Worm (Caenorhabditis elegans) whole organism, L2 larva: Measurements from ENCODE around the gene T28D6.5.

ENCODE experiments used
- C34F6.9 ChIP-seq: fragments of 150-350 bp; optimal IDR thresholded peaks from 2 replicates; lab custom pipeline; 2014; ENCODE audit warnings: missing biosample characterization, missing genetic modification characterization
- F13H6.1 ChIP-seq: sonication (generic microtip); optimal IDR thresholded peaks from 2 replicates; lab custom pipeline; 2016; ENCODE audit warnings: missing genetic modification characterization, missing compliant biosample characterization
- R02D3.7 ChIP-seq: fragments of 150-350 bp; optimal IDR thresholded peaks from 2 replicates; lab custom pipeline; 2014; ENCODE audit warnings: missing biosample characterization, missing genetic modification characterization
- Y55F3AM.14 ChIP-seq: fragments of 200-800 bp; sonication (Bioruptor generic); optimal IDR thresholded peaks from 2 replicates; lab custom pipeline; 2018; ENCODE audit warnings: mild to moderate bottlenecking, missing genetic modification characterization, missing compliant biosample characterization
- aly-2 ChIP-seq: fragments of 150-350 bp; optimal IDR thresholded peaks from 2 replicates; lab custom pipeline; 2014; ENCODE audit warnings: missing biosample characterization, missing genetic modification characterization
- ama-1 ChIP-seq: fragments of 150-350 bp; optimal IDR thresholded peaks from 2 replicates; lab custom pipeline; 2018; ENCODE audit warnings: inconsistent platforms
- blmp-1 ChIP-seq: sonication (generic microtip); optimal IDR thresholded peaks from 2 replicates; lab custom pipeline; 2017; ENCODE audit warnings: missing genetic modification characterization, mild to moderate bottlenecking, missing compliant biosample characterization, antibody characterized with exemption, moderate library complexity; ENCODE audit not compliant: insufficient read depth
- ceh-16 ChIP-seq: fragments of 150-350 bp; optimal IDR thresholded peaks from 2 replicates; lab custom pipeline; 2014; ENCODE audit warnings: missing biosample characterization, missing genetic modification characterization
- ceh-82 ChIP-seq: fragments of 150-350 bp; optimal IDR thresholded peaks from 2 replicates; lab custom pipeline; 2014; ENCODE audit warnings: missing biosample characterization, missing genetic modification characterization
- crh-2 ChIP-seq: sonication (generic microtip); optimal IDR thresholded peaks from 2 replicates; lab custom pipeline; 2017; ENCODE audit warnings: missing biosample characterization, missing genetic modification characterization
- dmd-4 ChIP-seq: sonication (generic microtip); optimal IDR thresholded peaks from 2 replicates; lab custom pipeline; 2017; ENCODE audit warnings: missing biosample characterization, missing genetic modification characterization
- egl-27 ChIP-seq: sonication (generic microtip); optimal IDR thresholded peaks from 3 replicates; lab custom pipeline; 2017; ENCODE audit warnings: missing biosample characterization, missing genetic modification reagents, missing genetic modification characterization
- elt-1 ChIP-seq: fragments of 150-350 bp; optimal IDR thresholded peaks from 2 replicates; lab custom pipeline; 2014; ENCODE audit warnings: missing biosample characterization, missing genetic modification characterization
- elt-3 ChIP-seq: sonication (generic microtip); optimal IDR thresholded peaks from 2 replicates; lab custom pipeline; 2017; ENCODE audit warnings: missing biosample characterization, missing genetic modification characterization
- gmeb-1 ChIP-seq: fragments of 150-350 bp; optimal IDR thresholded peaks from 2 replicates; lab custom pipeline; 2014; ENCODE audit warnings: missing biosample characterization, missing genetic modification characterization
- lin-13 ChIP-seq: fragments of 150-350 bp; optimal IDR thresholded peaks from 2 replicates; lab custom pipeline; 2014; ENCODE audit warnings: missing biosample characterization, missing genetic modification reagents, missing genetic modification characterization
- lsy-2 ChIP-seq, 2 experiments: fragments of 150-350 bp in 1 of 2; sonication (generic microtip) in 1 of 2; optimal IDR thresholded peaks; 2 replicates each; lab custom pipeline; 2014 to 2017; ENCODE audit warnings: missing biosample characterization in 2 of 2, missing genetic modification characterization in 2 of 2
- mbf-1 ChIP-seq: sonication (generic microtip); optimal IDR thresholded peaks from 2 replicates; lab custom pipeline; 2017; ENCODE audit warnings: missing biosample characterization, missing genetic modification characterization
- mdl-1 ChIP-seq, 2 experiments: fragments of 150-350 bp in 1 of 2; sonication (generic microtip) in 1 of 2; optimal IDR thresholded peaks; 2 replicates each; lab custom pipeline; 2017; ENCODE audit warnings: missing biosample characterization in 2 of 2, missing genetic modification characterization in 2 of 2
- nhr-129 ChIP-seq: fragments of 150-350 bp; optimal IDR thresholded peaks from 2 replicates; lab custom pipeline; 2014; ENCODE audit warnings: missing biosample characterization, missing genetic modification characterization
- nhr-21 ChIP-seq: fragments of 150-350 bp; optimal IDR thresholded peaks from 2 replicates; lab custom pipeline; 2014; ENCODE audit warnings: missing biosample characterization, missing genetic modification characterization
- nhr-23 ChIP-seq: fragments of 150-350 bp; optimal IDR thresholded peaks from 2 replicates; lab custom pipeline; 2014; ENCODE audit warnings: missing biosample characterization, missing genetic modification reagents, missing genetic modification characterization
- nhr-237 ChIP-seq: fragments of 150-350 bp; optimal IDR thresholded peaks from 2 replicates; lab custom pipeline; 2014; ENCODE audit warnings: missing biosample characterization, missing genetic modification characterization
- nhr-25 ChIP-seq: fragments of 150-350 bp; sonication (generic microtip); optimal IDR thresholded peaks from 3 replicates; lab custom pipeline; 2014; ENCODE audit warnings: missing biosample characterization, missing genetic modification characterization
- nhr-77 ChIP-seq: fragments of 150-350 bp; optimal IDR thresholded peaks from 2 replicates; lab custom pipeline; 2014; ENCODE audit warnings: missing biosample characterization, missing genetic modification characterization
- peb-1 ChIP-seq: fragments of 150-350 bp; optimal IDR thresholded peaks from 2 replicates; lab custom pipeline; 2014; ENCODE audit warnings: missing biosample characterization, missing genetic modification characterization
- sem-4 ChIP-seq: fragments of 150-350 bp; optimal IDR thresholded peaks from 2 replicates; lab custom pipeline; 2014; ENCODE audit warnings: missing biosample characterization, missing genetic modification reagents, missing genetic modification characterization
- sma-3 ChIP-seq: sonication (generic microtip); optimal IDR thresholded peaks from 2 replicates; lab custom pipeline; 2016; ENCODE audit warnings: missing genetic modification reagents, missing genetic modification characterization, missing compliant biosample characterization
- snpc-4 ChIP-seq: fragments of 150-350 bp; optimal IDR thresholded peaks from 2 replicates; lab custom pipeline; 2014; ENCODE audit warnings: missing biosample characterization, missing genetic modification characterization
- unc-39 ChIP-seq: fragments of 150-350 bp; optimal IDR thresholded peaks from 2 replicates; lab custom pipeline; 2014; ENCODE audit warnings: missing biosample characterization, missing genetic modification characterization
- unc-55 ChIP-seq: fragments of 150-350 bp; sonication (generic microtip); optimal IDR thresholded peaks from 3 replicates; lab custom pipeline; 2014; ENCODE audit warnings: missing biosample characterization, missing genetic modification reagents, missing genetic modification characterization
- zag-1 ChIP-seq: fragments of 150-350 bp; optimal IDR thresholded peaks from 2 replicates; lab custom pipeline; 2014; ENCODE audit warnings: missing biosample characterization, missing genetic modification characterization
- ztf-1 ChIP-seq: fragments of 200-800 bp; sonication (Bioruptor generic); conservative IDR thresholded peaks from 2 replicates; pipeline ENCODE4 v1.3.6; 2022; ENCODE audit warnings: missing genetic modification characterization, missing compliant biosample characterization
- ztf-4 ChIP-seq: fragments of 150-350 bp; optimal IDR thresholded peaks from 2 replicates; lab custom pipeline; 2014; ENCODE audit warnings: missing biosample characterization, missing genetic modification characterization

Gene T28D6.5

DNA sequence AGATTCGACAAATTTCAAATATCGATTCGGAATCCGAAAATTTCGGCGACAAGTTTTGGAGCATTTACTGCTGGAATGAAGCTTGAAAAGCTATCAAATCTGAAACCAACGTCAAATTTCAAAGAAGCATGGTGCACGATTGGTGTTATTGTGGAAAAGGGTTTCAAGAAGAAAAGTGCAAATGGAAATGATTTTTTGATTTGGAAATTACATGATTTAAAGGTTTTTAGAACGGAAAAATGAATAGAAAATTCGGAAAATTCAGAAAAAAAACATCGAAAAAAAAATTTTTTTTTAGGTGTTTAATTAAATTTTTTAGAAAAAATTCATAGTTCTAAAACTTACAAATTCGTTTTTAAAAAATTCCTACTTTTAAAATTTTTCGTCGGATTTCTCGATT lies 15.4 kb upstream of the T28D6.5 start, which contains the start of gene teg-1:
Gene teg-1, minus strand, starts transcription at position 101 of the 400 bp plus-strand sequence.
- TF ChIP-seq dmd-4 = no peak
- TF ChIP-seq mbf-1 (tag; lab: Kevin White, UChicago) = no peak
- no peak for TF ChIP-seq ceh-16
- no peak for TF ChIP-seq gmeb-1
- no peak for TF ChIP-seq sma-3 (GFP tag; lab: Kevin White, UChicago)
- TF ChIP-seq nhr-77 (tag; lab: Kevin White, UChicago) = no peak
- TF ChIP-seq lsy-2 (tag; optimal IDR thresholded peaks at IDR 0.05; lab: Kevin White, UChicago) = no peak
- no peak for TF ChIP-seq ceh-82 (tag; lab: Kevin White, UChicago)
- no peak for TF ChIP-seq nhr-21 (tag; lab: Kevin White, UChicago)
- TF ChIP-seq nhr-237 (tag; lab: Kevin White, UChicago) = no peak
- TF ChIP-seq ztf-4 (tag; lab: Kevin White, UChicago) = no peak
- no peak for TF ChIP-seq F13H6.1 (tag; lab: Kevin White, UChicago)
- TF ChIP-seq peb-1 = no peak
- TF ChIP-seq Y55F3AM.14 (GFP tag; lab: Kevin White, UChicago) = no peak
- no peak for TF ChIP-seq mdl-1 (tag; optimal IDR thresholded peaks at IDR 0.05; lab: Kevin White, UChicago)
- no peak for TF ChIP-seq nhr-23 (tag; lab: Kevin White, UChicago)
- TF ChIP-seq, all 48 proteins: peak for 0

DNA sequence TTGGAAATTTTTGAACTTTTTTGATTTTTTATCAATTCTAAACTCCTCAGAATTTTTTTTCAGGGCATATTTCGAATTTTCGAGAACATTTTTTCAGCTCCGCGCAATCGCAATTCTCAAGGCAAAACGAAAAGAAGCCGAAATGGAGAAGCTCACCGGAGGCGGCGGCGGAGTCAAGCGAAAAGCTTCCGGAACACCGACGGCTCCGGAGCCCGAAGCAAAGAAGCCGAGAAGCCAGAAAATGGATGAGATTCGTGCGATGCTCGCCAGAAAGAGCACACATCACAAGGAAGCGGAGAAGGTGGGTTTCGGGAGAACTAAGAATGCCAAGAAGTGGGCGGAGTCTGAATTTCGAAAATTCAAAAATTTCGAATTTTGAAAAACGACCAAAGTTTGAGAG lies 9.4 kb upstream of the T28D6.5 start:
- TF ChIP-seq dmd-4 (no peak), nhr-77 (tag; lab: Kevin White, UChicago) (no peak), ztf-1 (GFP tag; lab: Robert Waterston, UW) (no peak), lin-13 (GFP tag; lab: Kevin White, UChicago) (no peak), blmp-1 (tag; lab: Kevin White, UChicago) (no peak), F13H6.1 (tag; lab: Kevin White, UChicago) (no peak), sem-4 (tag; lab: Kevin White, UChicago) (no peak), nhr-25 (no peak), sma-3 (GFP tag; lab: Kevin White, UChicago) (no peak)

DNA sequence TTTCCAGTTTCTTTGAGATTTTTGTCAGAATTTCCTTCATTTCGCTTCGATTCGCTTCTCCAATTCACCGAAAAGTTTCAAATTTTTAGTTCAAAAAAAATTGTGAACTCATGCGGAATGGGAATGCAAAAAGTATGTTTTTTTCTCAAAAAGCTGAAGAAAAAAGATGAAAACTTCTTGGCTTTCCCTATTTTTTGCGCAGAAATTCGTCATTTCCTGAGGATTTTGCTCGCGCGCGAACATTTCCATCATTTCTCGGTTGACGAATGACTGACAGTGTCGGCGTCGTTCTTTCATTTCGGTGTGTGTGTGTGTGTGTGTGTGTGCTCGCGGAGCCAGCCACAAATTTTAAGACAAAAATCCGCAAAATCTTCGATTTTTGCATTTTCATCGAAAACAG lies 1.2 kb upstream of the T28D6.5 start:
- TF ChIP-seq aly-2 (tag; lab: Kevin White, UChicago) = no peak
- TF ChIP-seq peb-1 = no peak
- no peak for TF ChIP-seq gmeb-1
- TF ChIP-seq nhr-77 (tag; lab: Kevin White, UChicago) = no peak
- TF ChIP-seq unc-55 (GFP tag; lab: Kevin White, UChicago) = peak; percentile 70
- TF ChIP-seq R02D3.7 (tag; lab: Kevin White, UChicago) = no peak
- TF ChIP-seq nhr-237 (tag; lab: Kevin White, UChicago) = no peak
- TF ChIP-seq crh-2 (tag; lab: Kevin White, UChicago) = no peak
- TF ChIP-seq, all 48 proteins: peak for 1

DNA sequence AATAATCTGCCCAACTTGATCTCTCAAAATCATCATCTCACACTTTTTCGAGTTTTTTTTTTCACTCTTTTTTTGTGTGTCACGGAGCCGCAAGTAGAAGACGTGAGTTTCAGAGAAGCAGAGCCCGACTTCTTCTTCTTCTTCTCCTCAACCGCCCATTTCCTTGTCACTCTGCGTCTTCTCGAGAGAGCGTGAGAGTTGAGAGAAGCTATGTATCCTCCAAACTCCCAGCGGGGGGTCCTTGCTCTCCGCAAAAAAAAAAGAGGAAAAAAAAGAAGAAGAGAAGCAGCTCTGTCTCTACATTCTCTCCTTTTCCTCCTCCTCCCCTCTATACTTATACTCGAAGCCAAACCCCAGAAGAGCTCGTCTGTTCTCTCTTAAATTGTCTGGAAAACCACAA lies 864 bp downstream of the T28D6.5 start:
- TF ChIP-seq lin-13 (GFP tag; lab: Kevin White, UChicago) (no peak), zag-1 (tag; lab: Kevin White, UChicago) (peak; percentile 43), F13H6.1 (tag; lab: Kevin White, UChicago) (peak; percentile 23), nhr-237 (tag; lab: Kevin White, UChicago) (no peak), crh-2 (tag; lab: Kevin White, UChicago) (peak; percentile 18), snpc-4 (tag; lab: Kevin White, UChicago) (no peak), elt-1 (no peak), egl-27 (no peak), nhr-77 (tag; lab: Kevin White, UChicago) (no peak), gmeb-1 (no peak), C34F6.9 (tag; lab: Kevin White, UChicago) (peak; percentile 66), nhr-129 (tag; lab: Kevin White, UChicago) (peak; percentile 53), mbf-1 (tag; lab: Kevin White, UChicago) (no peak), elt-3 (tag; lab: Kevin White, UChicago) (no peak), unc-55 (GFP tag; lab: Kevin White, UChicago) (peak; percentile 75), sem-4 (tag; lab: Kevin White, UChicago) (peak; percentile 57), mdl-1 (tag; optimal IDR thresholded peaks at IDR 0.05; lab: Kevin White, UChicago) (peak in 1 of 2 experiments; percentile 6), lsy-2 (tag; optimal IDR thresholded peaks at IDR 0.05; lab: Kevin White, UChicago) (peak in 1 of 2 experiments; percentile 53), aly-2 (tag; lab: Kevin White, UChicago) (no peak), unc-39 (no peak)

DNA sequence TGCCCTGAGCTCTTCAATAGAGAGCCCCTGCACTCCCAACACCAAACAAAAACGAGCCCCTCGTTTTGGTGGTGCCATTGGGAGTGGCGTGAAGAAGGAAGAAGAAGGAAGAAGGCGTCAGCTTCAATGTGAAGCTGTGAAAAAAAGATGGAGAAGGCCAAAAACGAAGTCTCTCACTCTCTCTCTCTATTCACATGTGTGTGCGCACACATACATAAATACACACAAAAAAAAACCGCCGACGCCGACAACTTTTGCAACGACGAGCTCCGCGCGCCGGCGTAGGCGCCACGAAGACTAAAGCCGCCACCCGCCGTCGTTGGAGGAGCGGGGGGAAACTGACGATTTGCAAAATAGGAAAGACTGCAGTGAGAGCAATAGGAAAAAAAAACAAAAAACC lies 2.6 kb downstream of the T28D6.5 start:
- TF ChIP-seq lsy-2 (tag; optimal IDR thresholded peaks at IDR 0.05; lab: Kevin White, UChicago) (peak in 1 of 2 experiments; percentile 25), unc-55 (GFP tag; lab: Kevin White, UChicago) (peak; percentile 60), Y55F3AM.14 (GFP tag; lab: Kevin White, UChicago) (peak; percentile 22), zag-1 (tag; lab: Kevin White, UChicago) (no peak), C34F6.9 (tag; lab: Kevin White, UChicago) (peak; percentile 25), ama-1 (no peak)
